Fruit fly (Drosophila melanogaster) whole organism, embryonic: ENCODE results near the gene CG7551.

Experiments
- Atf-2 ChIP-seq: fragments of 200-800 bp; sonication (Bioruptor generic); optimal IDR thresholded peaks from 2 replicates; lab custom pipeline; 2016; ENCODE audit warnings: missing biosample characterization, missing genetic modification characterization
- Atf6 ChIP-seq: fragments of 200-800 bp; sonication (Bioruptor generic); IDR thresholded peaks from 2 replicates; pipeline ENCODE4 v1.3.6; 2022; ENCODE audit warnings: missing biosample characterization, missing genetic modification characterization
- Bteb2 ChIP-seq: fragments of 200-800 bp; sonication (Bioruptor generic); optimal IDR thresholded peaks from 2 replicates; lab custom pipeline; 2016; ENCODE audit warnings: missing biosample characterization, missing genetic modification characterization
- CG10209 ChIP-seq: fragments of 200-800 bp; sonication (Bioruptor generic); optimal IDR thresholded peaks from 3 replicates; lab custom pipeline; 2017; ENCODE audit warnings: missing biosample characterization, mild to moderate bottlenecking, missing genetic modification characterization, missing genetic modification reagents
- CG10274 ChIP-seq: fragments of 200-800 bp; sonication (Bioruptor generic); optimal IDR thresholded peaks from 3 replicates; lab custom pipeline; 2017; ENCODE audit warnings: missing biosample characterization, mild to moderate bottlenecking, missing genetic modification characterization
- CG10366 ChIP-seq: fragments of 200-800 bp; sonication (Bioruptor generic); IDR thresholded peaks from 2 replicates; pipeline ENCODE4 v1.3.6; 2022; ENCODE audit warnings: missing biosample characterization, missing genetic modification characterization
- CG10565 ChIP-seq: fragments of 200-800 bp; sonication (Bioruptor generic); optimal IDR thresholded peaks from 3 replicates; lab custom pipeline; 2016; ENCODE audit warnings: missing biosample characterization, mild to moderate bottlenecking, missing genetic modification characterization
- CG18476 ChIP-seq: fragments of 200-800 bp; sonication (Bioruptor generic); optimal IDR thresholded peaks from 2 replicates; lab custom pipeline; 2016; ENCODE audit warnings: missing biosample characterization, mild to moderate bottlenecking, missing genetic modification characterization
- CG2202 ChIP-seq: fragments of 200-800 bp; sonication (Bioruptor generic); optimal IDR thresholded peaks from 2 replicates; lab custom pipeline; 2018; ENCODE audit warnings: missing biosample characterization, mild to moderate bottlenecking, missing genetic modification characterization
- CG2678 ChIP-seq: fragments of 200-800 bp; sonication (Bioruptor generic); optimal IDR thresholded peaks from 3 replicates; lab custom pipeline; 2019; ENCODE audit warnings: missing biosample characterization, mild to moderate bottlenecking, missing genetic modification characterization, moderate library complexity
- CG32767 ChIP-seq: fragments of 200-800 bp; sonication (Bioruptor generic); IDR thresholded peaks from 2 replicates; pipeline ENCODE4 v1.3.6; 2022; ENCODE audit warnings: missing biosample characterization, missing genetic modification characterization
- CG32772 ChIP-seq: fragments of 200-800 bp; sonication (Bioruptor generic); IDR thresholded peaks from 2 replicates; pipeline ENCODE4 v1.3.6; 2022; ENCODE audit warnings: missing biosample characterization, missing genetic modification characterization
- CG34224 ChIP-seq: fragments of 200-800 bp; sonication (Bioruptor generic); IDR thresholded peaks from 3 replicates; pipeline ENCODE4 v1.3.6; 2022; ENCODE audit warnings: missing biosample characterization, missing genetic modification characterization; ENCODE audit not compliant: partially characterized antibody
- CG4404 ChIP-seq: fragments of 200-800 bp; sonication (Bioruptor generic); IDR thresholded peaks from 2 replicates; pipeline ENCODE4 v1.3.6; 2022; ENCODE audit warnings: missing biosample characterization, missing genetic modification characterization
- CG4730 ChIP-seq: fragments of 200-800 bp; sonication (Bioruptor generic); IDR thresholded peaks from 2 replicates; pipeline ENCODE4 v1.3.6; 2022; ENCODE audit warnings: missing biosample characterization, missing genetic modification characterization
- CG8281 ChIP-seq: fragments of 200-800 bp; sonication (Bioruptor generic); optimal IDR thresholded peaks from 2 replicates; lab custom pipeline; 2018; ENCODE audit warnings: missing biosample characterization, mild to moderate bottlenecking, missing genetic modification characterization, moderate library complexity
- CG8388 ChIP-seq: fragments of 200-800 bp; sonication (Bioruptor generic); optimal IDR thresholded peaks from 2 replicates; lab custom pipeline; 2019; ENCODE audit warnings: missing biosample characterization, mild to moderate bottlenecking, missing genetic modification characterization, moderate library complexity
- CG8924 ChIP-seq: fragments of 200-800 bp; optimal IDR thresholded peaks from 3 replicates; lab custom pipeline; 2019; ENCODE audit warnings: missing biosample characterization, mild to moderate bottlenecking, missing genetic modification characterization, moderate library complexity
- CG9215 ChIP-seq: fragments of 200-800 bp; sonication (Bioruptor generic); IDR thresholded peaks from 2 replicates; pipeline ENCODE4 v1.3.6; 2022; ENCODE audit warnings: missing biosample characterization, missing genetic modification characterization
- CTCF ChIP-seq: fragments of 200-800 bp; sonication (Bioruptor generic); optimal IDR thresholded peaks from 2 replicates; lab custom pipeline; 2017; ENCODE audit warnings: missing biosample characterization, mild to moderate bottlenecking, missing genetic modification characterization, moderate library complexity
- Dbx ChIP-seq: fragments of 200-800 bp; sonication (Bioruptor generic); IDR thresholded peaks from 3 replicates; pipeline ENCODE4 v1.3.6; 2022; ENCODE audit warnings: missing biosample characterization, missing genetic modification characterization
- Ets97D ChIP-seq: fragments of 200-800 bp; sonication (Bioruptor generic); optimal IDR thresholded peaks from 3 replicates; lab custom pipeline; 2016; ENCODE audit warnings: missing biosample characterization, missing genetic modification characterization
- HLH3B ChIP-seq: fragments of 200-800 bp; sonication (Bioruptor generic); IDR thresholded peaks from 2 replicates; pipeline ENCODE4 v1.3.6; 2022; ENCODE audit warnings: missing biosample characterization, missing genetic modification characterization
- HLH54F ChIP-seq: fragments of 200-800 bp; sonication (Bioruptor generic); optimal IDR thresholded peaks from 3 replicates; lab custom pipeline; 2016; ENCODE audit warnings: missing biosample characterization, missing genetic modification characterization
- Hand ChIP-seq: fragments of 200-800 bp; sonication (Bioruptor generic); optimal IDR thresholded peaks from 2 replicates; lab custom pipeline; 2017; ENCODE audit warnings: mild to moderate bottlenecking, missing biosample characterization, missing genetic modification reagents, missing genetic modification characterization
- MBD-R2 ChIP-seq: fragments of 200-800 bp; sonication (Bioruptor generic); IDR thresholded peaks from 2 replicates; pipeline ENCODE4 v1.3.6; 2022; ENCODE audit warnings: missing biosample characterization, missing genetic modification characterization
- Mad ChIP-seq: fragments of 200-800 bp; sonication (Bioruptor generic); optimal IDR thresholded peaks from 2 replicates; lab custom pipeline; 2016; ENCODE audit warnings: missing biosample characterization, missing genetic modification characterization
- Oaz ChIP-seq: fragments of 200-800 bp; sonication (Bioruptor generic); IDR thresholded peaks from 2 replicates; pipeline ENCODE4 v1.3.6; 2022; ENCODE audit warnings: missing biosample characterization, missing genetic modification characterization
- Rfx ChIP-seq: fragments of 200-800 bp; sonication (Bioruptor generic); IDR thresholded peaks from 2 replicates; pipeline ENCODE4 v1.3.6; 2022; ENCODE audit warnings: missing biosample characterization, missing genetic modification characterization
- Sry-β ChIP-seq: fragments of 200-800 bp; sonication (Bioruptor generic); optimal IDR thresholded peaks from 2 replicates; lab custom pipeline; 2018; ENCODE audit warnings: missing biosample characterization, mild to moderate bottlenecking, missing genetic modification characterization, moderate library complexity
- amos ChIP-seq: fragments of 200-800 bp; sonication (Bioruptor generic); IDR thresholded peaks from 2 replicates; pipeline ENCODE4 v1.3.6; 2022; ENCODE audit warnings: missing biosample characterization, missing genetic modification characterization; ENCODE audit not compliant: partially characterized antibody
- aop ChIP-seq: fragments of 200-800 bp; sonication (Bioruptor generic); IDR thresholded peaks from 2 replicates; pipeline ENCODE4 v1.3.6; 2022; ENCODE audit warnings: missing biosample characterization, missing genetic modification characterization
- bab2 ChIP-seq: fragments of 200-800 bp; sonication (Bioruptor generic); optimal IDR thresholded peaks from 2 replicates; lab custom pipeline; 2016; ENCODE audit warnings: missing biosample characterization, missing genetic modification characterization
- bsh ChIP-seq, 2 experiments: fragments of 200-800 bp; sonication (Bioruptor generic); optimal IDR thresholded peaks; 2 replicates each; lab custom pipeline; 2017 to 2018; ENCODE audit warnings: mild to moderate bottlenecking in 2 of 2, missing biosample characterization in 2 of 2, missing genetic modification characterization in 2 of 2, moderate library complexity in 1 of 2
- cad ChIP-seq: fragments of >200 bp; optimal IDR thresholded peaks from 2 replicates; lab custom pipeline; 2017; ENCODE audit warnings: missing biosample characterization, missing genetic modification characterization
- cas ChIP-seq: fragments of 200-800 bp; sonication (Bioruptor generic); IDR thresholded peaks from 2 replicates; pipeline ENCODE4 v1.3.6; 2022; ENCODE audit warnings: missing biosample characterization, missing genetic modification characterization
- da ChIP-seq: fragments of 200-800 bp; sonication (Bioruptor generic); optimal IDR thresholded peaks from 2 replicates; lab custom pipeline; 2016; ENCODE audit warnings: missing biosample characterization, missing genetic modification characterization
- disco-r ChIP-seq: fragments of 200-800 bp; sonication (Bioruptor generic); optimal IDR thresholded peaks from 2 replicates; lab custom pipeline; 2016; ENCODE audit warnings: missing biosample characterization, missing genetic modification characterization
- dmrt11E ChIP-seq: fragments of 200-800 bp; sonication (Bioruptor generic); optimal IDR thresholded peaks from 3 replicates; lab custom pipeline; 2018; ENCODE audit warnings: missing biosample characterization, mild to moderate bottlenecking, missing genetic modification characterization, moderate library complexity
- en ChIP-seq: fragments of 200-800 bp; sonication (Bioruptor generic); optimal IDR thresholded peaks from 2 replicates; lab custom pipeline; 2016; ENCODE audit warnings: missing biosample characterization, missing genetic modification characterization
- gsb-n ChIP-seq: fragments of 200-800 bp; sonication (Bioruptor generic); optimal IDR thresholded peaks from 3 replicates; lab custom pipeline; 2018; ENCODE audit warnings: missing biosample characterization, mild to moderate bottlenecking, missing genetic modification characterization
- jigr1 ChIP-seq: fragments of 200-800 bp; sonication (Bioruptor generic); IDR thresholded peaks from 3 replicates; pipeline ENCODE4 v1.3.6; 2022; ENCODE audit warnings: missing biosample characterization, missing genetic modification characterization
- lilli ChIP-seq: fragments of 200-800 bp; sonication (Bioruptor generic); optimal IDR thresholded peaks from 3 replicates; lab custom pipeline; 2016; ENCODE audit warnings: missing biosample characterization, missing genetic modification characterization
- mld ChIP-seq: fragments of 200-800 bp; sonication (Bioruptor generic); IDR thresholded peaks from 3 replicates; pipeline ENCODE4 v1.3.6; 2022; ENCODE audit warnings: missing biosample characterization, missing genetic modification characterization; ENCODE audit not compliant: partially characterized antibody
- nau ChIP-seq: fragments of 200-800 bp; sonication (Bioruptor generic); optimal IDR thresholded peaks from 3 replicates; lab custom pipeline; 2017; ENCODE audit warnings: missing biosample characterization, mild to moderate bottlenecking, missing genetic modification characterization, missing genetic modification reagents
- pzg ChIP-seq: fragments of 200-800 bp; sonication (Bioruptor generic); optimal IDR thresholded peaks from 3 replicates; lab custom pipeline; 2018; ENCODE audit warnings: missing biosample characterization, mild to moderate bottlenecking, missing genetic modification characterization, moderate library complexity
- sima ChIP-seq: fragments of 200-800 bp; sonication (Bioruptor generic); optimal IDR thresholded peaks from 2 replicates; lab custom pipeline; 2016; ENCODE audit warnings: missing biosample characterization, missing genetic modification characterization
- tin ChIP-seq: fragments of 200-800 bp; sonication (Bioruptor generic); optimal IDR thresholded peaks from 3 replicates; lab custom pipeline; 2016; ENCODE audit warnings: missing biosample characterization, missing genetic modification characterization
- tna ChIP-seq: fragments of 200-800 bp; sonication (Bioruptor generic); IDR thresholded peaks from 2 replicates; pipeline ENCODE4 v1.3.6; 2022; ENCODE audit warnings: missing biosample characterization, missing genetic modification characterization; ENCODE audit not compliant: partially characterized antibody
- unc-4 ChIP-seq: fragments of 200-800 bp; sonication (Bioruptor generic); IDR thresholded peaks from 2 replicates; pipeline ENCODE4 v1.3.6; 2022; ENCODE audit warnings: missing biosample characterization, missing genetic modification characterization; ENCODE audit not compliant: partially characterized antibody
- z ChIP-seq: fragments of 200-800 bp; sonication (Bioruptor generic); IDR thresholded peaks from 3 replicates; pipeline ENCODE4 v1.3.6; 2022; ENCODE audit warnings: missing biosample characterization, missing genetic modification characterization
- zen2 ChIP-seq: fragments of 200-800 bp; sonication (Bioruptor generic); IDR thresholded peaks from 3 replicates; pipeline ENCODE4 v1.3.6; 2022; ENCODE audit warnings: missing biosample characterization, missing genetic modification characterization; ENCODE audit not compliant: partially characterized antibody

CG7551 gene

DNA sequence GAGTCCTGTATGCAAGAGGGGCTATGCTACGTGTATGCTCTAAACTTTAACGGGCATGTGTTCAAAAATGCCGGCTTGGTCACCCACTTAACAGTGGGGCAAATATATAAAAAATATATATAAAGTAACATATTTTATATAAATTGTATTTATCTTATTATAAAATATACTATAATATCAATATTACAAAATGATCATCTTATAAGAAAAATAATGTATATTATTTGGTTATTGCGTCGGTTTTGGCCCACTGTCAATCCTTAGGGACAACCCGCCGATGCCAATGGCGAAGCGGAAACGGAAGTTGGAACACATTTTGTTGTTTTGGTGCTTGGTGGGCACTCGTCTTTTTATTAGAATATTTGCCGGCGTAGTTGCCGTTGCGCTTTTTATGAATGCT lies 7.8 kb upstream of the CG7551 start (continued):
- no peak for TF ChIP-seq bab2 (GFP tag; lab: Kevin White, UChicago)
- no peak for TF ChIP-seq nau (GFP tag; lab: Kevin White, UChicago)
- no peak for TF ChIP-seq unc-4
- peak; percentile 53 for TF ChIP-seq Hand (GFP tag; lab: Kevin White, UChicago)
- TF ChIP-seq gsb-n (tag; lab: Kevin White, UChicago) = peak; percentile 24
- no peak for TF ChIP-seq disco-r (GFP tag; lab: Kevin White, UChicago)
- no peak for TF ChIP-seq zen2 (GFP tag; lab: Robert Waterston, UW)
- TF ChIP-seq tna (GFP tag; lab: Robert Waterston, UW) = no peak
- no peak for TF ChIP-seq Atf-2 (GFP tag; lab: Kevin White, UChicago)
- no peak for TF ChIP-seq lilli (GFP tag; lab: Kevin White, UChicago)
- 0 out of 3 replicates have a peak, but pooled peaks have one; percentile 25 for TF ChIP-seq Dbx
- no peak for TF ChIP-seq CG9215 (GFP tag; lab: Robert Waterston, UW)
- TF ChIP-seq MBD-R2 (GFP tag; lab: Robert Waterston, UW) = no peak
- no peak for TF ChIP-seq da
- TF ChIP-seq CG32767 (GFP tag; lab: Robert Waterston, UW) = no peak
- TF ChIP-seq cad (GFP tag; lab: Kevin White, UChicago) = no peak
- TF ChIP-seq Bteb2 (GFP tag; lab: Kevin White, UChicago) = no peak
- no peak for TF ChIP-seq CG2202 (tag; lab: Kevin White, UChicago)
- no peak for TF ChIP-seq jigr1
- no peak for TF ChIP-seq en (GFP tag; lab: Kevin White, UChicago)
- TF ChIP-seq HLH54F (GFP tag; lab: Kevin White, UChicago) = no peak
- TF ChIP-seq HLH3B (GFP tag; lab: Robert Waterston, UW) = 0 out of 2 replicates have a peak, but pooled peaks have one; percentile 35
- TF ChIP-seq CG8281 (tag; lab: Kevin White, UChicago) = no peak
- TF ChIP-seq cas (GFP tag; lab: Robert Waterston, UW) = no peak
- no peak for TF ChIP-seq z
- TF ChIP-seq CG4404 (GFP tag; lab: Robert Waterston, UW) = no peak
- TF ChIP-seq Sry-β (GFP tag; lab: Kevin White, UChicago) = no peak
- TF ChIP-seq CG4730 (GFP tag; lab: Robert Waterston, UW) = no peak
- no peak for TF ChIP-seq Oaz
- no peak for TF ChIP-seq aop (GFP tag; lab: Robert Waterston, UW)
- no peak for TF ChIP-seq sima (GFP tag; lab: Kevin White, UChicago)
- no peak for TF ChIP-seq CG18476 (GFP tag; lab: Kevin White, UChicago)
- TF ChIP-seq CG8388 (GFP tag; lab: Kevin White, UChicago) = peak; percentile 30
- TF ChIP-seq Ets97D (GFP tag; lab: Kevin White, UChicago) = no peak
- no peak for TF ChIP-seq Mad (GFP tag; lab: Kevin White, UChicago)
- peak; percentile 55 for TF ChIP-seq dmrt11E (tag; lab: Kevin White, UChicago)
- TF ChIP-seq amos (GFP tag; lab: Robert Waterston, UW) = no peak
- no peak for TF ChIP-seq mld (GFP tag; lab: Robert Waterston, UW)
- peak; percentile 4 for TF ChIP-seq tin (GFP tag; lab: Kevin White, UChicago)
- no peak for TF ChIP-seq CG34224 (GFP tag; lab: Robert Waterston, UW)
- peak; percentile 36 for TF ChIP-seq CG10209
- no peak for TF ChIP-seq Atf6 (GFP tag; lab: Robert Waterston, UW)
- TF ChIP-seq CG2678 (tag; lab: Kevin White, UChicago) = peak; percentile 57
- TF ChIP-seq bsh (GFP tag; optimal IDR thresholded peaks at IDR 0.05; lab: Kevin White, UChicago) = peak in 1 of 2 experiments; percentile 52
- TF ChIP-seq CG32772 (GFP tag; lab: Robert Waterston, UW) = no peak
- TF ChIP-seq CG8924 (tag; lab: Kevin White, UChicago) = peak; percentile 51
- no peak for TF ChIP-seq CG10366 (GFP tag; lab: Robert Waterston, UW)
- TF ChIP-seq Rfx = no peak
- no peak for TF ChIP-seq CTCF (GFP tag; lab: Kevin White, UChicago)
- no peak for TF ChIP-seq CG10565 (GFP tag; lab: Kevin White, UChicago)
- no peak for TF ChIP-seq CG10274 (GFP tag; lab: Kevin White, UChicago)
- no peak for TF ChIP-seq pzg (GFP tag; lab: Kevin White, UChicago)
